Worm (Caenorhabditis elegans): ENCODE data around the gene tag-250.

tag-250 gene

ce11 chrIII:7958085-7958484 lies 33.4 kb upstream of the tag-250 start, which contains the start of gene C29E4.11:
C29E4.11 (minus strand) TSS chrIII:7958114.
- TF ChIP-seq ceh-36 (tag; optimal IDR thresholded peaks at IDR 0.05) (no peak), tbx-11 (GFP tag; IDR thresholded peaks at IDR 0.05) (no peak), scrt-1 (GFP tag; IDR thresholded peaks at IDR 0.05) (no peak), flt-1 (GFP tag; IDR thresholded peaks at IDR 0.05) (no peak), tbx-37 (GFP tag; conservative IDR thresholded peaks at IDR 0.05) (no peak), ama-1 (optimal IDR thresholded peaks at IDR 0.05) (no peak), aly-1 (tag; optimal IDR thresholded peaks at IDR 0.05) (no peak), hmg-4 (GFP tag; optimal IDR thresholded peaks at IDR 0.05) (no peak), ets-7 (tag; optimal IDR thresholded peaks at IDR 0.05) (no peak), F13C5.2 (tag; optimal IDR thresholded peaks at IDR 0.05) (no peak), hnd-1 (tag; optimal IDR thresholded peaks at IDR 0.05) (no peak), B0310.2 (tag; optimal IDR thresholded peaks at IDR 0.05) (no peak), tra-4 (tag; optimal IDR thresholded peaks at IDR 0.05) (no peak), sea-1 (GFP tag; conservative IDR thresholded peaks at IDR 0.05) (no peak), hmbx-1 (tag; optimal IDR thresholded peaks at IDR 0.05) (no peak), pes-1 (GFP tag; IDR thresholded peaks at IDR 0.05) (no peak), ceh-13 (GFP tag; optimal IDR thresholded peaks at IDR 0.05) (no peak)

ce11 chrIII:7956965-7957364 lies 32.2 kb upstream of the tag-250 start, which contains the start of gene C29E4.9:
C29E4.9 (minus strand) TSS chrIII:7957065.
- TF ChIP-seq ceh-13 (GFP tag; optimal IDR thresholded peaks at IDR 0.05) (no peak), B0310.2 (tag; optimal IDR thresholded peaks at IDR 0.05) (no peak), tbx-11 (GFP tag; IDR thresholded peaks at IDR 0.05) (no peak), hnd-1 (tag; optimal IDR thresholded peaks at IDR 0.05) (no peak), hmbx-1 (tag; optimal IDR thresholded peaks at IDR 0.05) (no peak)

ce11 chrIII:7953208-7953607 lies 28.5 kb upstream of the tag-250 start, which contains the start of gene let-754:
let-754 (minus strand) TSS chrIII:7953308.
- no peak for TF ChIP-seq tra-4 (tag; optimal IDR thresholded peaks at IDR 0.05)
- no peak for TF ChIP-seq ets-7 (tag; optimal IDR thresholded peaks at IDR 0.05)
- no peak for TF ChIP-seq flt-1 (GFP tag; IDR thresholded peaks at IDR 0.05)
- TF ChIP-seq ama-1 (optimal IDR thresholded peaks at IDR 0.05) = no peak
- TF ChIP-seq hmbx-1 (tag; optimal IDR thresholded peaks at IDR 0.05) = no peak
- no peak for TF ChIP-seq aly-1 (tag; optimal IDR thresholded peaks at IDR 0.05)
- TF ChIP-seq tbx-37 (GFP tag; conservative IDR thresholded peaks at IDR 0.05) = no peak
- no peak for TF ChIP-seq F13C5.2 (tag; optimal IDR thresholded peaks at IDR 0.05)
- TF ChIP-seq hmg-4 (GFP tag; optimal IDR thresholded peaks at IDR 0.05) = no peak

ce11 chrIII:7952077-7952765 lies 27.5 kb upstream of the tag-250 start, which contains the start of gene C29E4.15:
C29E4.15 (plus strand) TSS chrIII:7952623.
- TF ChIP-seq ets-7 (tag; optimal IDR thresholded peaks at IDR 0.05) (no peak), F13C5.2 (tag; optimal IDR thresholded peaks at IDR 0.05) (no peak), pes-1 (GFP tag; IDR thresholded peaks at IDR 0.05) (no peak), tbx-11 (GFP tag; IDR thresholded peaks at IDR 0.05) (no peak), sea-1 (GFP tag; conservative IDR thresholded peaks at IDR 0.05) (no peak), flt-1 (GFP tag; IDR thresholded peaks at IDR 0.05) (no peak), aly-1 (tag; optimal IDR thresholded peaks at IDR 0.05) (no peak), hmg-4 (GFP tag; optimal IDR thresholded peaks at IDR 0.05) (no peak), ceh-13 (GFP tag; optimal IDR thresholded peaks at IDR 0.05) (no peak), tra-4 (tag; optimal IDR thresholded peaks at IDR 0.05) (no peak), scrt-1 (GFP tag; IDR thresholded peaks at IDR 0.05) (no peak), B0310.2 (tag; optimal IDR thresholded peaks at IDR 0.05) (no peak), ama-1 (optimal IDR thresholded peaks at IDR 0.05) (no peak), hmbx-1 (tag; optimal IDR thresholded peaks at IDR 0.05) (no peak), ceh-36 (tag; optimal IDR thresholded peaks at IDR 0.05) (no peak), tbx-37 (GFP tag; conservative IDR thresholded peaks at IDR 0.05) (no peak)

ce11 chrIII:7950447-7950846 lies 25.7 kb upstream of the tag-250 start:
- no peak for TF ChIP-seq tbx-37 (GFP tag; conservative IDR thresholded peaks at IDR 0.05)
- no peak for TF ChIP-seq tra-4 (tag; optimal IDR thresholded peaks at IDR 0.05)
- no peak for TF ChIP-seq F13C5.2 (tag; optimal IDR thresholded peaks at IDR 0.05)
- TF ChIP-seq B0310.2 (tag; optimal IDR thresholded peaks at IDR 0.05) = no peak
- TF ChIP-seq hmg-4 (GFP tag; optimal IDR thresholded peaks at IDR 0.05) = no peak
- no peak for TF ChIP-seq scrt-1 (GFP tag; IDR thresholded peaks at IDR 0.05)
- no peak for TF ChIP-seq ceh-36 (tag; optimal IDR thresholded peaks at IDR 0.05)
- no peak for TF ChIP-seq tbx-11 (GFP tag; IDR thresholded peaks at IDR 0.05)
- TF ChIP-seq ama-1 (optimal IDR thresholded peaks at IDR 0.05) = no peak
- no peak for TF ChIP-seq pes-1 (GFP tag; IDR thresholded peaks at IDR 0.05)
- no peak for TF ChIP-seq hmbx-1 (tag; optimal IDR thresholded peaks at IDR 0.05)
- no peak for TF ChIP-seq hnd-1 (tag; optimal IDR thresholded peaks at IDR 0.05)
- no peak for TF ChIP-seq ceh-13 (GFP tag; optimal IDR thresholded peaks at IDR 0.05)

ce11 chrIII:7948802-7949201 lies 24.1 kb upstream of the tag-250 start, which contains the start of gene col-90:
col-90 (plus strand) TSS chrIII:7948838.
- TF ChIP-seq F13C5.2 (tag; optimal IDR thresholded peaks at IDR 0.05) = no peak

- TF ChIP-seq tbx-37 (GFP tag; conservative IDR thresholded peaks at IDR 0.05) (no peak), hmg-4 (GFP tag; optimal IDR thresholded peaks at IDR 0.05) (no peak), ama-1 (optimal IDR thresholded peaks at IDR 0.05) (no peak)
Measured at ce11 chrIII:7947677-7948076, 23.0 kb upstream of the tag-250 start.

- TF ChIP-seq ama-1 (optimal IDR thresholded peaks at IDR 0.05) (no peak), ceh-36 (tag; optimal IDR thresholded peaks at IDR 0.05) (no peak), B0310.2 (tag; optimal IDR thresholded peaks at IDR 0.05) (no peak), ceh-13 (GFP tag; optimal IDR thresholded peaks at IDR 0.05) (no peak), hmbx-1 (tag; optimal IDR thresholded peaks at IDR 0.05) (no peak), flt-1 (GFP tag; IDR thresholded peaks at IDR 0.05) (no peak), F13C5.2 (tag; optimal IDR thresholded peaks at IDR 0.05) (no peak)
Measured at ce11 chrIII:7946968-7947491, 22.3 kb upstream of the tag-250 start, which contains the start of gene gsto-1. gsto-1 (minus strand) TSS chrIII:7947018.
